Fruit fly (Drosophila melanogaster): ENCODE results near the gene CG1239.

CG1239 gene

dm6 chr3R:5736305-5736869 is 3.1 kb downstream of the CG1239 start, which contains the start of the genes CG2100 and CG1236 (continued):
- TF ChIP-seq E2f1 (GFP tag; IDR thresholded peaks at IDR 0.05) (peak; percentile 81), CG14050 (GFP tag; IDR thresholded peaks at IDR 0.05) (peak; percentile 41; the same call in 2 of the 3 replicates), pb (GFP tag; optimal IDR thresholded peaks at IDR 0.05) (no peak), Elba2 (GFP tag; optimal IDR thresholded peaks at IDR 0.05) (no peak), Usf (GFP tag; optimal IDR thresholded peaks at IDR 0.05) (peak; percentile 77), C15 (GFP tag; IDR thresholded peaks at IDR 0.05) (0 out of 3 replicates have a peak, but pooled peaks have one; percentile 29), lbe (GFP tag; optimal IDR thresholded peaks at IDR 0.05) (peak; percentile 53), ac (GFP tag; optimal IDR thresholded peaks at IDR 0.05) (peak; percentile 60), CG8388 (GFP tag; optimal IDR thresholded peaks at IDR 0.05) (peak; percentile 90), ems (GFP tag; optimal IDR thresholded peaks at IDR 0.05) (peak; percentile 59), CG12391 (tag; optimal IDR thresholded peaks at IDR 0.05) (peak; percentile 94), zen (tag; optimal IDR thresholded peaks at IDR 0.05) (peak; percentile 85), CG7987 (GFP tag; optimal IDR thresholded peaks at IDR 0.05) (peak; percentile 26), shn (GFP tag; optimal IDR thresholded peaks at IDR 0.05) (no peak), CG9817 (tag; optimal IDR thresholded peaks at IDR 0.05) (peak; percentile 73), cad (GFP tag; optimal IDR thresholded peaks at IDR 0.05) (no peak), Dp (GFP tag; optimal IDR thresholded peaks at IDR 0.05) (peak; percentile 21), pfk (GFP tag; optimal IDR thresholded peaks at IDR 0.05) (no peak), CG11504 (tag; optimal IDR thresholded peaks at IDR 0.05) (peak; percentile 91), ranshi (GFP tag; IDR thresholded peaks at IDR 0.05) (peak; percentile 77), CG16813 (GFP tag; IDR thresholded peaks at IDR 0.05; ENCODE audit: partially characterized antibody) (no peak), CG2889 (GFP tag; IDR thresholded peaks at IDR 0.05) (peak; percentile 49; the same call in 1 of the 3 replicates), Mes4 (GFP tag; optimal IDR thresholded peaks at IDR 0.05) (no peak), scrt (GFP tag; optimal IDR thresholded peaks at IDR 0.05) (peak; percentile 93), Gug (GFP tag; IDR thresholded peaks at IDR 0.05) (peak; percentile 68; the same call in 3 of the 4 replicates), Oli (tag; optimal IDR thresholded peaks at IDR 0.05) (peak; percentile 88), Camta (GFP tag; optimal IDR thresholded peaks at IDR 0.05) (peak; percentile 47), lola (GFP tag; optimal IDR thresholded peaks at IDR 0.05) (peak in 1 of 3 experiments; percentile 91), ash1 (GFP tag; optimal IDR thresholded peaks at IDR 0.05) (no peak), CTCF (GFP tag; optimal IDR thresholded peaks at IDR 0.05) (peak; percentile 24), otp (GFP tag; IDR thresholded peaks at IDR 0.05) (no peak), CG4730 (GFP tag; IDR thresholded peaks at IDR 0.05) (peak; percentile 66), CG3281 (GFP tag; optimal IDR thresholded peaks at IDR 0.05) (peak; percentile 87), Hey (tag; optimal IDR thresholded peaks at IDR 0.05) (no peak), Ets65A (GFP tag) (peak; percentile 88), CG4404 (GFP tag; IDR thresholded peaks at IDR 0.05) (peak; percentile 68), CG17186 (GFP tag; optimal IDR thresholded peaks at IDR 0.05) (peak; percentile 2), CG10209 (GFP tag; optimal IDR thresholded peaks at IDR 0.05) (peak; percentile 90), seq (GFP tag; IDR thresholded peaks at IDR 0.05) (peak; percentile 66; the same call in 1 of the 2 replicates), Tbp (GFP tag; optimal IDR thresholded peaks at IDR 0.05) (no peak), CG12155 (GFP tag; optimal IDR thresholded peaks at IDR 0.05) (peak; percentile 70), yki (optimal IDR thresholded peaks at IDR 0.05) (no peak), CG10366 (GFP tag; IDR thresholded peaks at IDR 0.05) (peak; percentile 75), en (GFP tag; optimal IDR thresholded peaks at IDR 0.05) (no peak), CG9215 (GFP tag; IDR thresholded peaks at IDR 0.05) (peak; percentile 64), lov (optimal IDR thresholded peaks at IDR 0.05) (no peak), lov (GFP tag; IDR thresholded peaks at IDR 0.05) (no peak), CG7928 (GFP tag; optimal IDR thresholded peaks at IDR 0.05) (peak; percentile 32), jing (GFP tag; optimal IDR thresholded peaks at IDR 0.05) (peak; percentile 52), eyg (GFP tag; optimal IDR thresholded peaks at IDR 0.05) (no peak), mirr (GFP tag; optimal IDR thresholded peaks at IDR 0.05) (no peak), maf-S (GFP tag; optimal IDR thresholded peaks at IDR 0.05) (no peak)
